Fruit fly (Drosophila melanogaster): ENCODE data around the gene CG32104.
A peak's percentile ranks its signal among the peaks of the same experiment; 100 is the strongest.

The CG32104 gene

dm6 chr3L:12406999-12407632 is 8.0 kb upstream of the CG32104 start (continued):
- no peak for TF ChIP-seq CG18262 (tag; optimal IDR thresholded peaks at IDR 0.05)
- TF ChIP-seq Nf-YA (GFP tag; IDR thresholded peaks at IDR 0.05), result peak; percentile 96
- TF ChIP-seq Hr39 (optimal IDR thresholded peaks at IDR 0.05), result no peak
- no peak for TF ChIP-seq phol (tag; optimal IDR thresholded peaks at IDR 0.05)
- no peak; the same call in 2 of the 3 replicates for TF ChIP-seq croc (GFP tag; conservative IDR thresholded peaks at IDR 0.05)
- TF ChIP-seq CG2116 (GFP tag; optimal IDR thresholded peaks at IDR 0.05), result peak; percentile 76
- peak; percentile 78 for TF ChIP-seq ewg (GFP tag; optimal IDR thresholded peaks at IDR 0.05)
- TF ChIP-seq CG4617 (GFP tag; optimal IDR thresholded peaks at IDR 0.05; ENCODE audit: borderline replicate concordance), result peak; percentile 53
- TF ChIP-seq CG8388 (GFP tag; optimal IDR thresholded peaks at IDR 0.05), result no peak
- TF ChIP-seq hth (optimal IDR thresholded peaks at IDR 0.05), result no peak
- peak; percentile 80 for TF ChIP-seq Mad (GFP tag; optimal IDR thresholded peaks at IDR 0.05)
- peak; percentile 94 for TF ChIP-seq CG6813 (GFP tag; optimal IDR thresholded peaks at IDR 0.05)
- TF ChIP-seq grau (tag; optimal IDR thresholded peaks at IDR 0.05), result peak; percentile 70
- peak; percentile 26; the same call in 1 of the 2 replicates for TF ChIP-seq wor (GFP tag; IDR thresholded peaks at IDR 0.05)
- peak; percentile 93 for TF ChIP-seq CG4854 (GFP tag; optimal IDR thresholded peaks at IDR 0.05)
- TF ChIP-seq gt (GFP tag; IDR thresholded peaks at IDR 0.05), result no peak
- TF ChIP-seq dm (GFP tag; optimal IDR thresholded peaks at IDR 0.05), result peak; percentile 70
- TF ChIP-seq Dad (GFP tag; optimal IDR thresholded peaks at IDR 0.05), result peak; percentile 85
- TF ChIP-seq insv (GFP tag; optimal IDR thresholded peaks at IDR 0.05), result peak; percentile 48 to 78
- peak; percentile 75 for TF ChIP-seq CG13424 (tag; optimal IDR thresholded peaks at IDR 0.05)
- peak; percentile 86 for TF ChIP-seq scrt (GFP tag; optimal IDR thresholded peaks at IDR 0.05)
- TF ChIP-seq CG12299 (tag; optimal IDR thresholded peaks at IDR 0.05), result peak; percentile 91
- peak; percentile 78 for TF ChIP-seq Ada2b (GFP tag; IDR thresholded peaks at IDR 0.05)
- peak; percentile 94 for TF ChIP-seq CG17359 (tag; optimal IDR thresholded peaks at IDR 0.05)
- TF ChIP-seq tio (GFP tag; optimal IDR thresholded peaks at IDR 0.05), result peak; percentile 79
- TF ChIP-seq PHDP (tag; optimal IDR thresholded peaks at IDR 0.05), result peak; percentile 92
- TF ChIP-seq CG8765 (GFP tag; IDR thresholded peaks at IDR 0.05), result no peak
- TF ChIP-seq Atf-2 (GFP tag; optimal IDR thresholded peaks at IDR 0.05), result peak; percentile 78
- peak; percentile 89 for TF ChIP-seq fd64A (GFP tag; optimal IDR thresholded peaks at IDR 0.05)
- peak; percentile 79 for TF ChIP-seq bowl (GFP tag; IDR thresholded peaks at IDR 0.05)
- TF ChIP-seq CG7745 (tag; optimal IDR thresholded peaks at IDR 0.05), result no peak
- TF ChIP-seq Deaf1 (tag; optimal IDR thresholded peaks at IDR 0.05), result peak; percentile 85
- peak; percentile 97 for TF ChIP-seq CG14014 (GFP tag; IDR thresholded peaks at IDR 0.05)
- TF ChIP-seq CG9215 (GFP tag; IDR thresholded peaks at IDR 0.05), result peak; percentile 34
- no peak for TF ChIP-seq lov (optimal IDR thresholded peaks at IDR 0.05)
- peak; percentile 82; the same call in 2 of the 3 replicates for TF ChIP-seq lov (GFP tag; IDR thresholded peaks at IDR 0.05)
- peak; percentile 97 for TF ChIP-seq CG7987 (GFP tag; optimal IDR thresholded peaks at IDR 0.05)
- TF ChIP-seq danr (GFP tag; IDR thresholded peaks at IDR 0.05), result peak; percentile 67; the same call in 1 of the 2 replicates
- peak; percentile 79 for TF ChIP-seq salm (tag; optimal IDR thresholded peaks at IDR 0.05)
- no peak for TF ChIP-seq dmrt11E (tag; optimal IDR thresholded peaks at IDR 0.05)
- TF ChIP-seq B-H1 (GFP tag; IDR thresholded peaks at IDR 0.05), result peak; percentile 83; the same call in 2 of the 3 replicates
- peak; percentile 80 for TF ChIP-seq Jarid2 (GFP tag; optimal IDR thresholded peaks at IDR 0.05)
- TF ChIP-seq Chrac-16 (GFP tag; optimal IDR thresholded peaks at IDR 0.05), result peak; percentile 34
- TF ChIP-seq dmrt99B (tag; optimal IDR thresholded peaks at IDR 0.05), result no peak
- TF ChIP-seq pb (GFP tag; optimal IDR thresholded peaks at IDR 0.05), result peak; percentile 96
- TF ChIP-seq CG3065 (GFP tag; optimal IDR thresholded peaks at IDR 0.05), result peak; percentile 78
- TF ChIP-seq seq (GFP tag; IDR thresholded peaks at IDR 0.05), result peak; percentile 98
- TF ChIP-seq crp (GFP tag; optimal IDR thresholded peaks at IDR 0.05), result peak in 1 of 2 experiments; percentile 52
- peak; percentile 46 for TF ChIP-seq CG8359 (GFP tag; optimal IDR thresholded peaks at IDR 0.05; ENCODE audit: borderline replicate concordance)
- peak; percentile 88 for TF ChIP-seq CG16863 (GFP tag; optimal IDR thresholded peaks at IDR 0.05)
